Worm (Caenorhabditis elegans) whole organism, L1 larva: ENCODE measurements around the gene F53F4.16.

Source experiments
- fkh-10 ChIP-seq: sonication (generic microtip); optimal IDR thresholded peaks from 2 replicates; lab custom pipeline; 2017; ENCODE audit warnings: missing biosample characterization, missing genetic modification reagents, missing genetic modification characterization
- nhr-11 ChIP-seq: fragments of 150-350 bp; optimal IDR thresholded peaks from 2 replicates; lab custom pipeline; 2014; ENCODE audit warnings: missing biosample characterization, missing genetic modification characterization
- nhr-19 ChIP-seq: fragments of 200-800 bp; sonication (Bioruptor generic); conservative IDR thresholded peaks from 2 replicates; pipeline ENCODE4 v1.3.6; 2022; ENCODE audit warnings: missing genetic modification characterization, missing compliant biosample characterization
- nhr-237 ChIP-seq: fragments of 150-350 bp; optimal IDR thresholded peaks from 2 replicates; lab custom pipeline; 2014; ENCODE audit warnings: missing biosample characterization, missing genetic modification characterization
- sox-4 ChIP-seq: sonication (generic microtip); optimal IDR thresholded peaks from 2 replicates; lab custom pipeline; 2016; ENCODE audit warnings: missing genetic modification characterization, missing compliant biosample characterization
- tbx-2 ChIP-seq: sonication (generic microtip); optimal IDR thresholded peaks from 2 replicates; lab custom pipeline; 2016; ENCODE audit warnings: missing genetic modification characterization, missing compliant biosample characterization

DNA sequence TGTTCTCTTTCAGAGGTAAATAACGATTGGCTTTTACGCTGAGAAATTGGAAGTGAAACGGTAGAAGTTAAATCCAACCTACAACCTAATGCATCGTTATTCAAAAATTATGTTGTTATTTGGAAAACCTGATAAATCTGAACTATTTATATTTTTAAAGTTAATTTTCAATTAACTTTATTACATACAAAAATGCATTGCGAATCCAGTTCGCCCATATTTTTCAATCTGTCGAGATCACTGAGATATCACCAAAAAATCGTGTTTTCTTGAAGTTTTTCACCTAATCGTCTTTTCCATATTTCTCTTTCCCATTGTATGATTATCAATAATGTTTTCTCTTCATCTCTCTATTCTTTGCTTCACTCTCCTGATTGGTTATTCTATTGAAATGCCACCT, 944 bp downstream of the F53F4.16 start, which contains the start of gene F53F4.15:
- TF ChIP-seq sox-4 (tag; lab: Kevin White, UChicago) (no peak), tbx-2 (tag; lab: Kevin White, UChicago) (no peak), nhr-19 (no peak), nhr-11 (tag; lab: Kevin White, UChicago) (no peak), fkh-10 (GFP tag; lab: Kevin White, UChicago) (no peak), nhr-237 (no peak)
